Worm (Caenorhabditis elegans) whole organism, L2 larva: ENCODE data around the gene srx-128.

Source experiments
- C34F6.9 ChIP-seq: fragments of 150-350 bp; optimal IDR thresholded peaks from 2 replicates; lab custom pipeline; 2014; ENCODE audit warnings: missing biosample characterization, missing genetic modification characterization
- F13H6.1 ChIP-seq: sonication (generic microtip); optimal IDR thresholded peaks from 2 replicates; lab custom pipeline; 2016; ENCODE audit warnings: missing genetic modification characterization, missing compliant biosample characterization
- R02D3.7 ChIP-seq: fragments of 150-350 bp; optimal IDR thresholded peaks from 2 replicates; lab custom pipeline; 2014; ENCODE audit warnings: missing biosample characterization, missing genetic modification characterization
- Y55F3AM.14 ChIP-seq: fragments of 200-800 bp; sonication (Bioruptor generic); optimal IDR thresholded peaks from 2 replicates; lab custom pipeline; 2018; ENCODE audit warnings: mild to moderate bottlenecking, missing genetic modification characterization, missing compliant biosample characterization
- alr-1 ChIP-seq: fragments of 150-350 bp; optimal IDR thresholded peaks from 2 replicates; lab custom pipeline; 2014; ENCODE audit warnings: missing biosample characterization, missing genetic modification characterization
- aly-2 ChIP-seq: fragments of 150-350 bp; optimal IDR thresholded peaks from 2 replicates; lab custom pipeline; 2014; ENCODE audit warnings: missing biosample characterization, missing genetic modification characterization
- ama-1 ChIP-seq: fragments of 150-350 bp; optimal IDR thresholded peaks from 2 replicates; lab custom pipeline; 2018; ENCODE audit warnings: inconsistent platforms
- ceh-16 ChIP-seq: fragments of 150-350 bp; optimal IDR thresholded peaks from 2 replicates; lab custom pipeline; 2014; ENCODE audit warnings: missing biosample characterization, missing genetic modification characterization
- ceh-82 ChIP-seq: fragments of 150-350 bp; optimal IDR thresholded peaks from 2 replicates; lab custom pipeline; 2014; ENCODE audit warnings: missing biosample characterization, missing genetic modification characterization
- crh-2 ChIP-seq: sonication (generic microtip); optimal IDR thresholded peaks from 2 replicates; lab custom pipeline; 2017; ENCODE audit warnings: missing biosample characterization, missing genetic modification characterization
- dmd-4 ChIP-seq: sonication (generic microtip); optimal IDR thresholded peaks from 2 replicates; lab custom pipeline; 2017; ENCODE audit warnings: missing biosample characterization, missing genetic modification characterization
- elt-1 ChIP-seq: fragments of 150-350 bp; optimal IDR thresholded peaks from 2 replicates; lab custom pipeline; 2014; ENCODE audit warnings: missing biosample characterization, missing genetic modification characterization
- elt-3 ChIP-seq: sonication (generic microtip); optimal IDR thresholded peaks from 2 replicates; lab custom pipeline; 2017; ENCODE audit warnings: missing biosample characterization, missing genetic modification characterization
- fos-1 ChIP-seq: fragments of 150-350 bp; optimal IDR thresholded peaks from 2 replicates; lab custom pipeline; 2014; ENCODE audit warnings: missing biosample characterization, missing genetic modification characterization
- lin-39 ChIP-seq: fragments of 150-350 bp; optimal IDR thresholded peaks from 2 replicates; lab custom pipeline; 2014; ENCODE audit warnings: missing biosample characterization, missing genetic modification reagents, missing genetic modification characterization
- mab-5 ChIP-seq: fragments of 150-350 bp; optimal IDR thresholded peaks from 2 replicates; lab custom pipeline; 2014; ENCODE audit warnings: missing biosample characterization, missing genetic modification characterization
- mbf-1 ChIP-seq: sonication (generic microtip); optimal IDR thresholded peaks from 2 replicates; lab custom pipeline; 2017; ENCODE audit warnings: missing biosample characterization, missing genetic modification characterization
- nhr-10 ChIP-seq: sonication (generic microtip); optimal IDR thresholded peaks from 2 replicates; lab custom pipeline; 2017; ENCODE audit warnings: missing biosample characterization, missing genetic modification characterization
- nhr-11 ChIP-seq: fragments of 150-350 bp; optimal IDR thresholded peaks from 2 replicates; lab custom pipeline; 2014; ENCODE audit warnings: missing biosample characterization, missing genetic modification characterization
- nhr-25 ChIP-seq: fragments of 150-350 bp; sonication (generic microtip); optimal IDR thresholded peaks from 3 replicates; lab custom pipeline; 2014; ENCODE audit warnings: missing biosample characterization, missing genetic modification characterization
- peb-1 ChIP-seq: fragments of 150-350 bp; optimal IDR thresholded peaks from 2 replicates; lab custom pipeline; 2014; ENCODE audit warnings: missing biosample characterization, missing genetic modification characterization
- sem-4 ChIP-seq: fragments of 150-350 bp; optimal IDR thresholded peaks from 2 replicates; lab custom pipeline; 2014; ENCODE audit warnings: missing biosample characterization, missing genetic modification reagents, missing genetic modification characterization
- skn-1 ChIP-seq: sonication (generic microtip); optimal IDR thresholded peaks from 2 replicates; lab custom pipeline; 2017; ENCODE audit warnings: missing biosample characterization, missing genetic modification characterization
- sma-9 ChIP-seq, 2 experiments: fragments of 150-350 bp in 1 of 2; sonication (generic microtip) in 1 of 2; optimal IDR thresholded peaks; 2 replicates each; lab custom pipeline; 2014 to 2016; ENCODE audit warnings: missing genetic modification characterization in 2 of 2, mild to moderate bottlenecking in 1 of 2, missing biosample characterization in 1 of 2, missing compliant biosample characterization in 1 of 2, missing genetic modification reagents in 1 of 2, moderate library complexity in 1 of 2
- snpc-4 ChIP-seq: fragments of 150-350 bp; optimal IDR thresholded peaks from 2 replicates; lab custom pipeline; 2014; ENCODE audit warnings: missing biosample characterization, missing genetic modification characterization
- unc-39 ChIP-seq: fragments of 150-350 bp; optimal IDR thresholded peaks from 2 replicates; lab custom pipeline; 2014; ENCODE audit warnings: missing biosample characterization, missing genetic modification characterization
- unc-62 ChIP-seq: fragments of 150-350 bp; optimal IDR thresholded peaks from 2 replicates; lab custom pipeline; 2014; ENCODE audit warnings: missing biosample characterization, missing genetic modification reagents, missing genetic modification characterization
- zag-1 ChIP-seq: fragments of 150-350 bp; optimal IDR thresholded peaks from 2 replicates; lab custom pipeline; 2014; ENCODE audit warnings: missing biosample characterization, missing genetic modification characterization

Gene srx-128

DNA sequence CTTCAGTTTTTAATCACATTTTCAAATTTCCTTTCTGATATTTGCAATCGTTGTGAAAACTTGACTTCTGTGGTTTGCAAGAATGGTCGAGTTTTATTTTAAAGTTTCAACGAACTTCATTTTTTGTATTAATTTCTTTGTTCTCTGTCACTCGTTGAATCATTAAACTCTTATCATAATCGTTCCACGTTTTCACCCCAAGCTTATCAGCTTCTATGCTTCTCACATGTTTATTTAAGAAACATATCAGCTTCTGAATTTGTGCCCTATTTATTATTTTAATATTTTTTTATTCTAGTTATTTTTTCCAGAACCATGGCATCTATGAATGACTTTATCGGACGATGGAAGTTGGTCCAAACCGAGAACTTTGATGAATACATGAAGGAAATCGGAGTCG, 42.0 kb downstream of the srx-128 start, which contains the start of gene lbp-7:
TSS of gene lbp-7 (plus strand) at position 312 of the 400 bp plus-strand sequence.
- TF ChIP-seq snpc-4 (tag; lab: Kevin White, UChicago) = no peak
- TF ChIP-seq sma-9 (GFP tag; optimal IDR thresholded peaks at IDR 0.05; lab: Kevin White, UChicago) = peak; percentile 70
- no peak for TF ChIP-seq sma-9 (tag; optimal IDR thresholded peaks at IDR 0.05; lab: Kevin White, UChicago)
- TF ChIP-seq unc-39 = no peak
- no peak for TF ChIP-seq zag-1
- TF ChIP-seq mbf-1 (tag; lab: Kevin White, UChicago) = no peak
- TF ChIP-seq elt-1 (tag; lab: Kevin White, UChicago) = no peak
- TF ChIP-seq mab-5 (tag; lab: Kevin White, UChicago) = no peak
- TF ChIP-seq crh-2 (tag; lab: Kevin White, UChicago) = peak; percentile 66
- no peak for TF ChIP-seq nhr-25 (tag; lab: Kevin White, UChicago)
- no peak for TF ChIP-seq ama-1 (lab: Kevin White, UChicago)
- no peak for TF ChIP-seq skn-1 (tag; lab: Kevin White, UChicago)
- TF ChIP-seq ceh-16 (tag; lab: Kevin White, UChicago) = no peak
- no peak for TF ChIP-seq F13H6.1 (tag; lab: Kevin White, UChicago)
- TF ChIP-seq peb-1 = no peak
- TF ChIP-seq fos-1 (tag; lab: Kevin White, UChicago) = peak; percentile 94
- TF ChIP-seq R02D3.7 (tag; lab: Kevin White, UChicago) = no peak
- TF ChIP-seq aly-2 = no peak
- TF ChIP-seq, all 48 proteins: peak for 3

DNA sequence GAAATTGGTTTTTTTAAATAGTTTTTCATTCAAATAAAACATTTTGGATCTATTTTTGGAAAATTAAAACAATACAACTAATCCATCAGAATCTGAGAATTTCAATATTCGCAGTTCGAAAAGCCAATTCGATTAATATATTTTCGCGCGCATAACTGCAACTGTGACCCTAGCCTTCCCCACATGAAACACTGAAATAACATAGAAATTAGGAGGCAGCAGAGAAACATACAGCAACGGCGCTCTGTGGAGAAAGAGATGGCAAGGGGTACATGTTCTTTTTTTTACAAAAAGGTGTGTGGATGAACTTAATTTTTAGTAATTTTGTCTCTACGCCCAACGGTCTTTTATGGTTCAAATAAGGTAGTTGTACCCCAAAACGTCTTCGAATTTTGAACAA, 42.9 kb downstream of the srx-128 start:
- no peak for TF ChIP-seq sem-4 (tag; lab: Kevin White, UChicago)
- peak; percentile 33 for TF ChIP-seq C34F6.9 (tag; lab: Kevin White, UChicago)
- TF ChIP-seq, all 48 proteins: peak for 1

DNA sequence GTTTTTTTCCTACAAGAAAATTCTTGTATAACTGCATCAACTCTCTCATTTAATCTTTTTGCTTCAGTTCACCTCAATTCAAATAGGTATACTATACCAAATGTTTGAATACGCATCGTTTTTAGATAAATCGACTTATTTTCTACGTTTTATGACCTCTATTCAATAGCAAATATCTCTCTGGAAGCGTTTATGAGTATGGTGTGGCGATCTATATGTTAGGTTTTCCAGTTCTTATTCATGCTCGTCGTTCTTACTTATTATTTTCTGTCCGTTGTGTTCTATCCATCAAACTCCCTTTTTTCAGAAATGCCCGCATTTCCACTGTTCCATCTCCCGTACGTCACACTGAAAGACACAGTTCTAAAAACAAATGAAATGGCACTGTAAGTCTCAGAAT, 43.3 kb downstream of the srx-128 start, which contains the start of gene T22G5.3:
TSS of gene T22G5.3 (plus strand) at position 301 of the 400 bp plus-strand sequence.
- TF ChIP-seq snpc-4 (tag; lab: Kevin White, UChicago) (no peak), Y55F3AM.14 (GFP tag; lab: Kevin White, UChicago) (no peak), nhr-25 (tag; lab: Kevin White, UChicago) (no peak), unc-39 (no peak), F13H6.1 (tag; lab: Kevin White, UChicago) (no peak), dmd-4 (tag; lab: Kevin White, UChicago) (no peak), nhr-11 (tag; lab: Kevin White, UChicago) (no peak)

DNA sequence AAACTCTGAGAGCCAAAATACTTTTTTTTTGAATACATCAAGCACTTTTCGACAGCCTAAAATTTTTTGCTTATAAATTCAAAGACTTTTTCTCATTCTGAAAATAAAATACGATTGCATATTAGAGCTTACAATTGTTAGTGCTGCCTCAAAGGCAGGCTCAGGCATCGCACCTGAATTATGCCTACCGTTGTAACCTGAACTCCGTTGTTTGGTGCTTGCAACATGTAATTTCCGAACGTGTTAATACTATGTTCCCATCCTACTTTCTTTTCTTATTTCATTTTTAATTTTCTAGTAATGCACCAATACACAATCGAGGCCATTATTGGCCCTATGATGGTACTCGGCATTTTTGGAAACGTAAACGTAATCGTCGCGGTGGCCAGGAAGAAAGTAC, 50.1 kb downstream of the srx-128 start, which contains the start of gene srsx-19:
TSS of gene srsx-19 (plus strand) at position 301 of the 400 bp plus-strand sequence.
- TF ChIP-seq nhr-11 (tag; lab: Kevin White, UChicago) = no peak
- TF ChIP-seq mbf-1 (tag; lab: Kevin White, UChicago) = no peak
- no peak for TF ChIP-seq unc-62 (GFP tag; lab: Kevin White, UChicago)
- no peak for TF ChIP-seq elt-3 (tag; lab: Kevin White, UChicago)
- TF ChIP-seq aly-2 = no peak
- TF ChIP-seq alr-1 (tag; lab: Kevin White, UChicago) = no peak
- no peak for TF ChIP-seq ama-1 (lab: Kevin White, UChicago)
- no peak for TF ChIP-seq lin-39 (tag; lab: Kevin White, UChicago)
- TF ChIP-seq nhr-10 (tag; lab: Kevin White, UChicago) = no peak
- TF ChIP-seq sma-9 (GFP tag; optimal IDR thresholded peaks at IDR 0.05; lab: Kevin White, UChicago) = no peak
- TF ChIP-seq sma-9 (tag; optimal IDR thresholded peaks at IDR 0.05; lab: Kevin White, UChicago) = no peak
- no peak for TF ChIP-seq ceh-82
- TF ChIP-seq skn-1 (tag; lab: Kevin White, UChicago) = no peak
